Worm (Caenorhabditis elegans): ENCODE measurements around the gene rif-1.2.

The rif-1.2 gene

DNA sequence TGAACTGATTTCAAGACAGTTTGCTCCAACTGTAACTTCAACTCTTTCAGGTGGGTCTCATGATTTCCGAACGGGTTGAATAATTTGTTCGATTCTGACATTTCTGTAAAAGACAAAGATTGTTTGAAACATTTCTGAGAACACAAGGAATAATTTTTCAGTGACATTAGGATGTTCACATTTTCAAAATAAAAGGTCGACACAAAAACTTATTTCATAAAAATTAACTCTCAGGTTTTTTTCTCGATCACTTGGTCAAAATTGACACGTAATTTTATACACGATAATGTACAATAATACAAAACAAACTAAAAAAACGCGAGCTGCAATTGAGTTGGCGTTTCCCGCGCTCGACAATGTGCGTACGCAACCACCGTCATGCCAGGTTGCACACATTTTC is at the start of gene rif-1.2:
Gene rif-1.2 (minus strand): TSS at position 101 of the 400 bp plus-strand sequence.
- TF ChIP-seq him-1 (tag; optimal IDR thresholded peaks at IDR 0.05), result no peak
- TF ChIP-seq dao-5 (tag; optimal IDR thresholded peaks at IDR 0.05), result no peak
- TF ChIP-seq W03F9.2 (tag; optimal IDR thresholded peaks at IDR 0.05), result no peak

- TF ChIP-seq W03F9.2 (tag; optimal IDR thresholded peaks at IDR 0.05) (no peak), dao-5 (tag; optimal IDR thresholded peaks at IDR 0.05) (no peak), him-1 (tag; optimal IDR thresholded peaks at IDR 0.05) (no peak)
These were observed 44.6 kb upstream of the rif-1.2 start for ce11 chrX:12415832-12416231.

DNA sequence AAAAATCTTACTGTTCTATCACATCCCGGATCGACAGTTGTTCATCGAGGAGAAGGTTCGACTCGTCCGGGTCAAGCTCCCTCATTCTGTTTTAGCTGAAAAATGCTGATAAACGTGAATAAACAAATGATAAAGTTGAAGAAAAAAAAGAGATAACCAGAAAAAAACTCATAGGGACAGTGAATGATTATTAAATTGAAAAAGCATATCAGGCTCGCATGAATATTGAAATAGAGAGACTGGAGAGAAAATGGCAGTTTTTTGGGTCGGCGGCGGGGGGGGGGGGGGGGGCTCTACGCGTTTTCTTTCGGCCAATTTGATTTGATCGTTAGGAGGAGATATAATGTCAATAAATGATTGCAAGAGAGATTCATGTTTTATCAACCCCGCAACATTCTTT is 42.7 kb upstream of the rif-1.2 start, which contains the start of gene lin-2:
Gene lin-2 (minus strand): TSS at position 101 of the 400 bp plus-strand sequence.
- TF ChIP-seq dao-5 (tag; optimal IDR thresholded peaks at IDR 0.05) (no peak), W03F9.2 (tag; optimal IDR thresholded peaks at IDR 0.05) (no peak), him-1 (tag; optimal IDR thresholded peaks at IDR 0.05) (no peak)

- TF ChIP-seq him-1 (tag; optimal IDR thresholded peaks at IDR 0.05) (no peak), dao-5 (tag; optimal IDR thresholded peaks at IDR 0.05) (no peak), W03F9.2 (tag; optimal IDR thresholded peaks at IDR 0.05) (no peak)
These were observed 36.1 kb upstream of the rif-1.2 start for ce11 chrX:12407297-12407696.

- TF ChIP-seq dao-5 (tag; optimal IDR thresholded peaks at IDR 0.05), result no peak
- no peak for TF ChIP-seq him-1 (tag; optimal IDR thresholded peaks at IDR 0.05)
- no peak for TF ChIP-seq W03F9.2 (tag; optimal IDR thresholded peaks at IDR 0.05)
These were observed 35.4 kb upstream of the rif-1.2 start for ce11 chrX:12406592-12406991.

DNA sequence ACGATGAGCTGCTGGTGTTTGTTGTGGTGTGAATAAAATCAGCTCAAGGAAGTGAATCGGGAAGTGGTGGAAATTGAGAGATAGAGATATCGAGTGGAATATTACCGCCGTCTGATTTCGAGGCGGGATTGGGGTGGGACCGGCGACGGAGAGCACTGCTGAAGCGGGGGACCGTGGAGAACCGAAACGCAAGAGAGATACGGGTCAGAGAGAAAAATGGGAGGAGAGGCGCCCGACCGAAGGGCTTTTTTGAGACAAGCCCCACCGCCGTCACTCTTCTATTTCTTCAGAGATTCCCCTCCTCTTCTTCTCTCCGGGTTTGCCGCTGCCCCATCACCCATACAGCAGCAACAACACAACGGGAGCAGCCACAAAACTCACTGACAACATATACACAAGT is 34.8 kb upstream of the rif-1.2 start:
- TF ChIP-seq W03F9.2 (tag; optimal IDR thresholded peaks at IDR 0.05), result no peak
- TF ChIP-seq dao-5 (tag; optimal IDR thresholded peaks at IDR 0.05), result no peak
- no peak for TF ChIP-seq him-1 (tag; optimal IDR thresholded peaks at IDR 0.05)

ce11 chrX:12404729-12405128 is 33.5 kb upstream of the rif-1.2 start:
- TF ChIP-seq dao-5 (tag; optimal IDR thresholded peaks at IDR 0.05), result no peak
- no peak for TF ChIP-seq him-1 (tag; optimal IDR thresholded peaks at IDR 0.05)
- TF ChIP-seq W03F9.2 (tag; optimal IDR thresholded peaks at IDR 0.05), result no peak

DNA sequence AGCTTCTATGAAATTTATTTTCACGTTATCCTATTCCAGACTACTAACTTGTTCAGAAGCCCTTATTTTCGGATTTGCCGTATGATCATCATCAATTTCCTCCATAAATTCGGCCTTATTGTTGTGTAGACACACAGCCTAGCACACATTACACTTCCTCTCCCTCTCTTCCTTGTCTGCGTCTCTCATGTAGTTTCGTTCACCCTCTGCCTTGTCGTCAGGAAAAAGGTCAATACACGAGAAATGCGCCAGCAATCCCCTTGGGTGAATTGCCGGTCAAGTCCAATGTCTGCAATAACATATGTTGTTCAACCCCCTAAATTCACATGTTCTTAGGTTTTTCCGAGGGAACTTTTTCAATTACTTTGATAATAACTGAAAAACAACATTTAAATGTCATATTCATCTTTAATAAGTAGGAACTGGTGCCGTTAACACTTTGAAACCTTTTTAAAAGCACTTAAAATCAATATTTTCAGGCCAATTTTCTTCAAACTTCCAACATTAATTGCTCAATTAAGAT is 22.6 kb upstream of the rif-1.2 start, which contains the start of gene F17E5.2:
Gene F17E5.2 (plus strand): TSS at position 473 of the 523 bp plus-strand sequence.
- TF ChIP-seq him-1 (tag; optimal IDR thresholded peaks at IDR 0.05) (peak; percentile 75), W03F9.2 (tag; optimal IDR thresholded peaks at IDR 0.05) (peak; percentile 91), dao-5 (tag; optimal IDR thresholded peaks at IDR 0.05) (no peak)

ce11 chrX:12391380-12391779 is 20.2 kb upstream of the rif-1.2 start, which contains the start of gene nekl-3:
Gene nekl-3, minus strand, starts transcription at chrX:12391480.
- TF ChIP-seq W03F9.2 (tag; optimal IDR thresholded peaks at IDR 0.05) (no peak), him-1 (tag; optimal IDR thresholded peaks at IDR 0.05) (no peak), dao-5 (tag; optimal IDR thresholded peaks at IDR 0.05) (no peak)

DNA sequence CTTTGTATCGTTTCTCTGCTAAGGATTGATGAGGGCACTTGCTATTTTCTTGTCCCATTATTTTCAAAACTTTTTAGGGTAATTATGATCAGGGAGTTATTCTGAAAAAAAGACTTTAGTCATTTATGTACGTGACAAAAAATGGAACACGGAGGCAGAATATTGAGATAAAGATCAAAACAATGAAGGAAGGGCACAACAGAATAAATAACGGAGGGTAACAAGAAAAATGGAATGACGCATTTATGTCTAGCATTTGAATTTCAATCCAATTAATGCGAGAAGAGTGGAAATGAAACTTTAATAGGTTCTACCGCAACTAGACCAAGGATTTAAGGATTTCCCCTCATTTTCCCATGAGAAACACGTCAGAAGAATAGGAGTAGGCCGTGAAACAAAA is 7.1 kb upstream of the rif-1.2 start, which contains the start of gene glb-13:
Gene glb-13 (minus strand): TSS at position 101 of the 400 bp plus-strand sequence.
- TF ChIP-seq him-1 (tag; optimal IDR thresholded peaks at IDR 0.05) (no peak), W03F9.2 (tag; optimal IDR thresholded peaks at IDR 0.05) (no peak), dao-5 (tag; optimal IDR thresholded peaks at IDR 0.05) (no peak)

DNA sequence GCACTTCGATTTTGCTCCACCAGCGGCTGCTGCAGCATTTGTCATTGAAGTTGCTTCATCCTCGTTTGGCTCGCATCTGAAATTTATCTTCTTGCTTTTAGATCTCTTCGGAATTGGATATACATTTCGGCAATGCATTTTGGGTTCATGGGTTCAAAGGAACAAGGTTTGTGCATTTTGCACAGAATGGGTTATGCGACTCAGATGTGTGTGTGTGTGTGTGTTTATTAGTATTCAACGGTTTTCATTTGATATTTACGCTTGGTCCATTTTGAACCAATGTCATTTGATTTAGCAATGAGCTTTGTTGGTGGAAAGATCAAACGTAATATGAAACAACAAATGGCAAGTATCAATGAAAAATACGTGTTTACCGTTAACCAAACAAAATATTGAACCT is 4.6 kb upstream of the rif-1.2 start:
- TF ChIP-seq dao-5 (tag; optimal IDR thresholded peaks at IDR 0.05), result no peak
- TF ChIP-seq W03F9.2 (tag; optimal IDR thresholded peaks at IDR 0.05), result no peak
- no peak for TF ChIP-seq him-1 (tag; optimal IDR thresholded peaks at IDR 0.05)

DNA sequence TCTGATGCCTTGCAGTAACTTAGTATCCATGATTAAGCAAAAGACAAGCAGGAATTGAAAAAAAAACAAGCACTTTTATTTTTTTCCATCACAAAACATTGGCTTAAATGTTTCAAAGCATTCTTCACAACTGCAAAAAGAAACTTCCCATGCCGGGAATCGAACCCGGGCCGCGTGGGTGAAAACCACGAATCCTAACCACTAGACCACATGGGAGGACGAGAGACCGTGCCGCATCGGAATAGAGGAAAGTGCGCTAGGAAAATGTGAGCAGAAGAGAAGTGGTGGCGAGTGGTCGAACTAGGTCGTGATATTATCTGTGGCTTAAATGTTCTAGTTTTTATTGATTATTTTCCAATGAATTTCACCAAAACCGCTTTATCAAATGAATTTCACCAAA is 3.7 kb downstream of the rif-1.2 start:
- TF ChIP-seq W03F9.2 (tag; optimal IDR thresholded peaks at IDR 0.05), result no peak
- TF ChIP-seq dao-5 (tag; optimal IDR thresholded peaks at IDR 0.05), result no peak
- no peak for TF ChIP-seq him-1 (tag; optimal IDR thresholded peaks at IDR 0.05)

DNA sequence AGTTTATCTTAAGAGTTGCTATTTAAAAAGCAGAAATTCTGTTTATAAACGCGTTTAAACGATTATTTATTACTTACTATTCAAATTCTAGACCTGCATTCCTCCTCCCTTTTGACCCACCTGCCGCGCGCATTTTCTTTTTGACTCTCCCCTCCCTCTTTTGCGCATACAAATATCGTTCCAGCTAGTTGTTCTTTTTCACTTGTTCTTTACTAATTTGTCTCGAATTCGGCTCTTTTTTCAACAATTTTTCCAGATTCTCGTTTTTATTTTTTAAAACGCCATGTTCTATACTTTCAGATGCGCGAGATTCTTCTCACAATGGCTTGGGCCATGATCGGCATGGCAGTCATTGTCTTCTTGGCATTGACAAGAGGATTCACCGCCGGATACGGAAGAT is 5.8 kb downstream of the rif-1.2 start, which contains the start of gene F19H6.4:
Gene F19H6.4 (plus strand): TSS at position 301 of the 400 bp plus-strand sequence.
- TF ChIP-seq dao-5 (tag; optimal IDR thresholded peaks at IDR 0.05), result no peak
- no peak for TF ChIP-seq W03F9.2 (tag; optimal IDR thresholded peaks at IDR 0.05)
- TF ChIP-seq him-1 (tag; optimal IDR thresholded peaks at IDR 0.05), result no peak

- TF ChIP-seq dao-5 (tag; optimal IDR thresholded peaks at IDR 0.05), result no peak
- TF ChIP-seq him-1 (tag; optimal IDR thresholded peaks at IDR 0.05), result no peak
- TF ChIP-seq W03F9.2 (tag; optimal IDR thresholded peaks at IDR 0.05), result no peak
These were observed 6.4 kb downstream of the rif-1.2 start, which contains the start of gene F19H6.5 for ce11 chrX:12364804-12365203. Gene F19H6.5, minus strand, starts transcription at chrX:12364904.

Measured in whole organism, L4/young adult.